Fruit fly (Drosophila melanogaster) whole organism, adult: ENCODE data around the gene par-6.

Experiments
- CG12768 ChIP-seq: fragments of 200-800 bp; sonication (Bioruptor generic); optimal IDR thresholded peaks from 2 replicates; lab custom pipeline; 2017; ENCODE audit warnings: missing biosample characterization, missing genetic modification characterization, mild to moderate bottlenecking, moderate library complexity, missing genetic modification reagents
- CG14711 ChIP-seq: fragments of 200-800 bp; sonication (Bioruptor generic); optimal IDR thresholded peaks from 2 replicates; lab custom pipeline; 2018; ENCODE audit warnings: missing biosample characterization, mild to moderate bottlenecking, missing genetic modification characterization, moderate library complexity
- CG1620 ChIP-seq: fragments of 200-800 bp; sonication (Bioruptor generic); optimal IDR thresholded peaks from 2 replicates; lab custom pipeline; 2016; ENCODE audit warnings: missing biosample characterization, missing genetic modification characterization
- CG7045 ChIP-seq: fragments of 200-800 bp; sonication (Bioruptor generic); optimal IDR thresholded peaks from 2 replicates; lab custom pipeline; 2017; ENCODE audit warnings: missing biosample characterization, mild to moderate bottlenecking, missing genetic modification characterization
- Mnt ChIP-seq: fragments of 200-800 bp; sonication (Bioruptor generic); optimal IDR thresholded peaks from 2 replicates; lab custom pipeline; 2016; ENCODE audit warnings: missing biosample characterization, mild to moderate bottlenecking, missing genetic modification characterization
- bab1 ChIP-seq: fragments of 200-800 bp; sonication (Bioruptor generic); optimal IDR thresholded peaks from 3 replicates; lab custom pipeline; 2019; ENCODE audit warnings: missing biosample characterization, mild to moderate bottlenecking, missing genetic modification characterization, moderate library complexity
- cic ChIP-seq: fragments of 200-800 bp; sonication (Bioruptor generic); optimal IDR thresholded peaks from 2 replicates; lab custom pipeline; 2017; ENCODE audit warnings: missing biosample characterization, mild to moderate bottlenecking, missing genetic modification characterization, moderate library complexity
- cnc ChIP-seq, 2 experiments: fragments of >200 bp; optimal IDR thresholded peaks; 2 replicates each; lab custom pipeline; 2017
- toe ChIP-seq: fragments of 200-800 bp; sonication (Bioruptor generic); optimal IDR thresholded peaks from 2 replicates; lab custom pipeline; 2016; ENCODE audit warnings: missing biosample characterization, missing genetic modification characterization

DNA sequence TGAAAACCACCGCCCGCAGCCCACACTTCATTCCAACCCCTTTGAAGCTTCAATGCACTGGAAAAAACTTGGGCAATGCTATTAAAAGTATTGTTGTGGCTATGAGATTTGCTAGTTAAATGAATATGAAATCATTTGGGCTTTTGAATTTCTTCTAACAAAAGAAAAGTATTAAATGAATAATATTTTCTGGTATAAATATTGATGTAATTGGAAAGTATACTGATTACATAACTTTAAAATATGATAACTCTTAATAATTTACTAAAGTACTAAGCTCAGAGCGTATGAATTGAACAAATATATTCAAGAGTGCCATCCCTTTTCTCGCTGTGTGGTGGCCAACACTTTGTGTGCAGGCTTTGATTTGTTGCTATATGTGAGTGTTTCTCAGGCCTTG, 10.4 kb upstream of the par-6 start:
- no peak for TF ChIP-seq toe
- TF ChIP-seq cnc (optimal IDR thresholded peaks at IDR 0.05; lab: Kevin White, UChicago), result no peak
- TF ChIP-seq cic (GFP tag; lab: Kevin White, UChicago), result no peak
- TF ChIP-seq CG14711, result no peak
- no peak for TF ChIP-seq bab1
- no peak for TF ChIP-seq CG1620 (GFP tag; lab: Kevin White, UChicago)
- no peak for TF ChIP-seq Mnt (GFP tag; lab: Kevin White, UChicago)
- TF ChIP-seq CG7045, result no peak
- TF ChIP-seq CG12768, result no peak
